Worm (Caenorhabditis elegans) whole organism, L3 larva: Measurements from ENCODE around the gene F53C3.7.

Source experiments
- R02D3.7 ChIP-seq: fragments of 150-350 bp; optimal IDR thresholded peaks from 2 replicates; lab custom pipeline; 2014; ENCODE audit warnings: missing biosample characterization, missing genetic modification characterization
- ZK546.5 ChIP-seq: sonication (generic microtip); optimal IDR thresholded peaks from 2 replicates; lab custom pipeline; 2017; ENCODE audit warnings: missing biosample characterization, missing genetic modification characterization
- aly-2 ChIP-seq: fragments of 150-350 bp; optimal IDR thresholded peaks from 2 replicates; lab custom pipeline; 2014; ENCODE audit warnings: missing biosample characterization, missing genetic modification characterization
- ceh-28 ChIP-seq: fragments of 150-350 bp; optimal IDR thresholded peaks from 2 replicates; lab custom pipeline; 2014; ENCODE audit warnings: missing biosample characterization, missing genetic modification reagents, missing genetic modification characterization
- ceh-82 ChIP-seq: fragments of 150-350 bp; optimal IDR thresholded peaks from 2 replicates; lab custom pipeline; 2014; ENCODE audit warnings: missing biosample characterization, missing genetic modification characterization
- ceh-9 ChIP-seq: sonication (generic microtip); optimal IDR thresholded peaks from 2 replicates; lab custom pipeline; 2018; ENCODE audit warnings: missing biosample characterization, missing genetic modification characterization
- egl-27 ChIP-seq: sonication (generic microtip); optimal IDR thresholded peaks from 4 replicates; lab custom pipeline; 2017; ENCODE audit warnings: missing biosample characterization, missing genetic modification reagents, missing genetic modification characterization
- egl-5 ChIP-seq: fragments of 150-350 bp; optimal IDR thresholded peaks from 2 replicates; lab custom pipeline; 2017; ENCODE audit warnings: missing biosample characterization, missing genetic modification reagents, missing genetic modification characterization, inconsistent platforms
- elt-1 ChIP-seq: fragments of 150-350 bp; optimal IDR thresholded peaks from 2 replicates; lab custom pipeline; 2014; ENCODE audit warnings: missing biosample characterization, missing genetic modification characterization
- elt-2 ChIP-seq: sonication (generic microtip); optimal IDR thresholded peaks from 2 replicates; lab custom pipeline; 2016; ENCODE audit warnings: missing genetic modification reagents, mild to moderate bottlenecking, missing genetic modification characterization, missing compliant biosample characterization
- fkh-10 ChIP-seq: sonication (generic microtip); optimal IDR thresholded peaks from 2 replicates; lab custom pipeline; 2017; ENCODE audit warnings: missing biosample characterization, missing genetic modification reagents, missing genetic modification characterization
- fkh-2 ChIP-seq: fragments of 150-350 bp; optimal IDR thresholded peaks from 2 replicates; lab custom pipeline; 2014; ENCODE audit warnings: missing biosample characterization, missing genetic modification reagents, missing genetic modification characterization
- fos-1 ChIP-seq: fragments of 150-350 bp; optimal IDR thresholded peaks from 2 replicates; lab custom pipeline; 2014; ENCODE audit warnings: missing biosample characterization, missing genetic modification characterization
- hmg-11 ChIP-seq: sonication (generic microtip); optimal IDR thresholded peaks from 2 replicates; lab custom pipeline; 2016; ENCODE audit warnings: missing genetic modification characterization, missing compliant biosample characterization
- jun-1 ChIP-seq: fragments of 150-350 bp; optimal IDR thresholded peaks from 2 replicates; lab custom pipeline; 2014; ENCODE audit warnings: missing biosample characterization, missing genetic modification reagents, missing genetic modification characterization
- lin-15B ChIP-seq: fragments of 150-350 bp; optimal IDR thresholded peaks from 2 replicates; lab custom pipeline; 2014; ENCODE audit warnings: missing biosample characterization, missing genetic modification characterization
- lin-39 ChIP-seq: fragments of 150-350 bp; optimal IDR thresholded peaks from 2 replicates; lab custom pipeline; 2018; ENCODE audit warnings: missing biosample characterization, missing genetic modification reagents, missing genetic modification characterization
- lsy-12 ChIP-seq: sonication (generic microtip); optimal IDR thresholded peaks from 2 replicates; lab custom pipeline; 2016; ENCODE audit warnings: mild to moderate bottlenecking, missing genetic modification characterization, missing compliant biosample characterization
- mml-1 ChIP-seq: fragments of 150-350 bp; sonication (generic microtip); optimal IDR thresholded peaks from 3 replicates; lab custom pipeline; 2014; ENCODE audit warnings: missing biosample characterization, missing genetic modification characterization
- nfya-1 ChIP-seq: sonication (generic microtip); optimal IDR thresholded peaks from 2 replicates; lab custom pipeline; 2017; ENCODE audit warnings: missing genetic modification characterization, mild to moderate bottlenecking, missing compliant biosample characterization, antibody characterized with exemption, moderate library complexity; ENCODE audit not compliant: insufficient read depth
- nhr-11 ChIP-seq: fragments of 150-350 bp; optimal IDR thresholded peaks from 2 replicates; lab custom pipeline; 2014; ENCODE audit warnings: missing biosample characterization, missing genetic modification characterization
- nhr-12 ChIP-seq: fragments of 150-350 bp; optimal IDR thresholded peaks from 2 replicates; lab custom pipeline; 2014; ENCODE audit warnings: missing biosample characterization, missing genetic modification characterization
- nhr-23 ChIP-seq: fragments of 150-350 bp; optimal IDR thresholded peaks from 2 replicates; lab custom pipeline; 2014; ENCODE audit warnings: missing biosample characterization, missing genetic modification reagents, missing genetic modification characterization
- nhr-237 ChIP-seq: fragments of 150-350 bp; optimal IDR thresholded peaks from 2 replicates; lab custom pipeline; 2014; ENCODE audit warnings: missing biosample characterization, missing genetic modification characterization
- nhr-28 ChIP-seq: fragments of 150-350 bp; optimal IDR thresholded peaks from 2 replicates; lab custom pipeline; 2014; ENCODE audit warnings: missing biosample characterization, missing genetic modification characterization
- nhr-43 ChIP-seq: sonication (generic microtip); optimal IDR thresholded peaks from 2 replicates; lab custom pipeline; 2016; ENCODE audit warnings: mild to moderate bottlenecking, missing genetic modification characterization, missing compliant biosample characterization; ENCODE audit not compliant: poor library complexity, severe bottlenecking
- nhr-67 ChIP-seq: fragments of 150-350 bp; optimal IDR thresholded peaks from 2 replicates; lab custom pipeline; 2014; ENCODE audit warnings: missing biosample characterization, missing genetic modification characterization
- nhr-77 ChIP-seq: fragments of 150-350 bp; optimal IDR thresholded peaks from 2 replicates; lab custom pipeline; 2014; ENCODE audit warnings: missing biosample characterization, missing genetic modification characterization
- pha-4 ChIP-seq: fragments of 150-350 bp; optimal IDR thresholded peaks from 2 replicates; lab custom pipeline; 2014; ENCODE audit warnings: missing biosample characterization, missing genetic modification reagents, missing genetic modification characterization
- pqm-1 ChIP-seq: fragments of 150-350 bp; optimal IDR thresholded peaks from 2 replicates; lab custom pipeline; 2017; ENCODE audit warnings: missing biosample characterization, missing genetic modification characterization, inconsistent platforms
- skn-1 ChIP-seq: fragments of 150-350 bp; optimal IDR thresholded peaks from 2 replicates; lab custom pipeline; 2014; ENCODE audit warnings: missing biosample characterization, missing genetic modification characterization
- unc-39 ChIP-seq: sonication (generic microtip); optimal IDR thresholded peaks from 4 replicates; lab custom pipeline; 2017; ENCODE audit warnings: missing biosample characterization, missing genetic modification characterization
- unc-62 ChIP-seq: fragments of 150-350 bp; sonication (generic microtip); optimal IDR thresholded peaks from 4 replicates; lab custom pipeline; 2014; ENCODE audit warnings: missing biosample characterization, missing genetic modification reagents, missing genetic modification characterization
- zag-1 ChIP-seq: fragments of 150-350 bp; optimal IDR thresholded peaks from 2 replicates; lab custom pipeline; 2014; ENCODE audit warnings: missing biosample characterization, missing genetic modification characterization
- ztf-11 ChIP-seq: fragments of 150-350 bp; optimal IDR thresholded peaks from 2 replicates; lab custom pipeline; 2014; ENCODE audit warnings: missing biosample characterization, missing genetic modification characterization
- ztf-4 ChIP-seq: fragments of 150-350 bp; optimal IDR thresholded peaks from 2 replicates; lab custom pipeline; 2014; ENCODE audit warnings: missing biosample characterization, missing genetic modification characterization

The F53C3.7 gene

DNA sequence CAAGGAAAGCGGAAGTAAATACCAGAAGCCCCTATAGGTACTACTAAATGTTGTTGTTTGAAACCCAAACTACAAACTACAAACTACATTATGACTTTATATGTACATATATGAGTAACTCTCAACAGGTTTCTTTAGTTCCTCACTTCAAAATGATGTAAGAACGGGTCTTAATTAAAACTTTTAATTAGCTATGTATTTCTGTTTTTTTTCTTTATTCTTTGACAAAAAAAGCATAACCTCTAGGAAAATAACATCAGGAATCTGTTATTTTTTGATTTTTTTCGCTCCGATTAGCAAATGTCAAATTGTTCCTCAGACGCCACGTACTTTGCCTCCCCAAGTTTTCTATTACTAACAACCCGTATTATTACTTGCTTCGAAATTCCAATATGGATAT is 16.5 kb upstream of the F53C3.7 start, which contains the start of gene srh-250:
srh-250 (plus strand) TSS at position 301 of the 400 bp plus-strand sequence.
- no peak for TF ChIP-seq nhr-23
- TF ChIP-seq ceh-9: no peak
- no peak for TF ChIP-seq lin-39
- no peak for TF ChIP-seq fkh-10 (GFP tag; lab: Kevin White, UChicago)
- TF ChIP-seq elt-1 (tag; lab: Kevin White, UChicago): no peak
- no peak for TF ChIP-seq pqm-1 (tag; lab: Kevin White, UChicago)

DNA sequence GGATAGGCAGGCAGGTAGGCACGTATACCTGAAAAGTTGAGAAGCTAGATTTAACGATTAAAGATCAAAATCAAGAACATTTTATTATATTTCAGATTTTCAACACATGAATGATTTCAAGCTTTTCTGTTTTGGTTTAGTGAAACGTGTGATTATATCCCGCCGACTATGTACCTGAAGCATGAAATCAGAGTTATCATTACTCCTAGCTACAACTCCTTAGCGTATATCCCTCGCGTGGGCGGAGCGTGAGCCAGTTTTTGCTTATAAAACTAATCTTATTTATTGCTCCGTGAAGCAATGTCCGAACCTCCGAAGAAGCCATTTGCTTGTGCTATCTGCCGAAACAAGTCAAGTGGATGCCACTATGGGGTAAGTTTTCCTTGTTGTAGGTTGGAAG is 14.9 kb upstream of the F53C3.7 start, which contains the start of gene nhr-166:
nhr-166 (plus strand) TSS at position 301 of the 400 bp plus-strand sequence.
- TF ChIP-seq R02D3.7 (tag; lab: Kevin White, UChicago): no peak
- no peak for TF ChIP-seq zag-1 (tag; lab: Kevin White, UChicago)
- no peak for TF ChIP-seq elt-2 (tag; lab: Kevin White, UChicago)
- TF ChIP-seq fkh-2: no peak
- no peak for TF ChIP-seq nhr-43 (tag; lab: Kevin White, UChicago)
- TF ChIP-seq skn-1 (tag; lab: Kevin White, UChicago): no peak
- no peak for TF ChIP-seq ztf-11 (tag; lab: Kevin White, UChicago)
- no peak for TF ChIP-seq elt-1 (tag; lab: Kevin White, UChicago)

DNA sequence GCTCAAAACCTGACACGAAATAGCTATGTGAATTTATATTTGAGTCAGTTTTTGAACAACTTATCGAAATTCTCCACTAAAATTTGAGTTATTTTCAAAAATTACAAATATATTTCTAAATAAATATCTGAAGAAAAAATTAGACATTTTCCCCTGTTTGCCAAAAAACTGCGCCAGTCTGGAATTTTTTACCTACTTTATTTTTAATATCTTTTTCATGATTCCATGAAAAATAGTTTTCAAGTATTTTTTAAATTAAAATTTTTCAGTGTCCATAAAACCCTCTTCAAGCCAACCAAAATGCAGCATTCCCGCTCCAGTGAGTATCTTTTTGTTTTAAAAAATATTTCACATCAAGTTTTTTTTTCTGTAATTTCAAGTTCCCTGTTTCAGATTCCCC is 3.7 kb upstream of the F53C3.7 start, which contains the start of gene F53C3.8:
F53C3.8 (plus strand) TSS at position 301 of the 400 bp plus-strand sequence.
- no peak for TF ChIP-seq elt-1 (tag; lab: Kevin White, UChicago)
- no peak for TF ChIP-seq unc-39
- TF ChIP-seq lin-39: no peak
- no peak for TF ChIP-seq skn-1 (tag; lab: Kevin White, UChicago)
- no peak for TF ChIP-seq aly-2
- no peak for TF ChIP-seq nhr-237 (tag; lab: Kevin White, UChicago)
- TF ChIP-seq elt-2 (tag; lab: Kevin White, UChicago): no peak
- no peak for TF ChIP-seq pha-4 (tag; lab: Kevin White, UChicago)
- no peak for TF ChIP-seq egl-27 (tag; lab: Kevin White, UChicago)
- TF ChIP-seq fos-1 (tag; lab: Kevin White, UChicago): no peak
- TF ChIP-seq nhr-43 (tag; lab: Kevin White, UChicago): no peak
- TF ChIP-seq ceh-82: no peak
- no peak for TF ChIP-seq ceh-9
- TF ChIP-seq nhr-23: no peak
- no peak for TF ChIP-seq unc-62 (GFP tag; lab: Kevin White, UChicago)
- TF ChIP-seq mml-1: no peak
- TF ChIP-seq nhr-11: no peak
- TF ChIP-seq lsy-12 (tag; lab: Kevin White, UChicago): no peak
- TF ChIP-seq, all 47 proteins: peak for 0

- TF ChIP-seq ZK546.5 (no peak), nhr-23 (no peak), pha-4 (tag; lab: Kevin White, UChicago) (no peak), ztf-4 (no peak), aly-2 (no peak), hmg-11 (tag; lab: Kevin White, UChicago) (no peak), pqm-1 (tag; lab: Kevin White, UChicago) (no peak), jun-1 (tag; lab: Kevin White, UChicago) (no peak), zag-1 (tag; lab: Kevin White, UChicago) (no peak), lin-15B (tag; lab: Kevin White, UChicago) (no peak), ceh-9 (no peak), nhr-77 (no peak), skn-1 (tag; lab: Kevin White, UChicago) (no peak), nhr-237 (tag; lab: Kevin White, UChicago) (no peak), egl-27 (tag; lab: Kevin White, UChicago) (no peak)
Observed at ce11 chrII:3893911-3894310, 944 bp upstream of the F53C3.7 start.

ce11 chrII:3896920-3897319 is 2.1 kb downstream of the F53C3.7 start:
- TF ChIP-seq nfya-1 (tag; lab: Kevin White, UChicago): peak; percentile 61
- no peak for TF ChIP-seq nhr-12
- TF ChIP-seq mml-1: no peak
- peak; percentile 52 for TF ChIP-seq pha-4 (tag; lab: Kevin White, UChicago)
- no peak for TF ChIP-seq nhr-67
- TF ChIP-seq nhr-237 (tag; lab: Kevin White, UChicago): no peak
- TF ChIP-seq nhr-23: peak; percentile 23
- no peak for TF ChIP-seq R02D3.7 (tag; lab: Kevin White, UChicago)
- TF ChIP-seq nhr-28: no peak
- no peak for TF ChIP-seq fkh-10 (GFP tag; lab: Kevin White, UChicago)
- TF ChIP-seq nhr-43 (tag; lab: Kevin White, UChicago): peak; percentile 1
- TF ChIP-seq lsy-12 (tag; lab: Kevin White, UChicago): no peak
- peak; percentile 13 for TF ChIP-seq egl-5 (tag; lab: Kevin White, UChicago)
- peak; percentile 38 for TF ChIP-seq ceh-28 (tag; lab: Kevin White, UChicago)
